Fruit fly (Drosophila melanogaster) whole organism, embryonic: ENCODE measurements around the gene CG16984.

Experiments used
- HLH54F ChIP-seq: fragments of 200-800 bp; sonication (Bioruptor generic); optimal IDR thresholded peaks from 3 replicates; lab custom pipeline; 2016; ENCODE audit warnings: missing biosample characterization, missing genetic modification characterization
- dan ChIP-seq: fragments of 200-800 bp; sonication (Bioruptor generic); IDR thresholded peaks from 2 replicates; pipeline ENCODE4 v1.3.6; 2022; ENCODE audit warnings: missing biosample characterization, missing genetic modification characterization
- esg ChIP-seq: fragments of 200-800 bp; sonication (Bioruptor generic); conservative IDR thresholded peaks from 2 replicates; pipeline ENCODE4 v1.3.6; 2022; ENCODE audit warnings: missing biosample characterization, missing genetic modification characterization
- exex ChIP-seq: fragments of 200-800 bp; sonication (Bioruptor generic); optimal IDR thresholded peaks from 4 replicates; lab custom pipeline; 2018; ENCODE audit warnings: missing biosample characterization, mild to moderate bottlenecking, missing genetic modification characterization, moderate library complexity
- kay ChIP-seq: fragments of 200-800 bp; sonication (Bioruptor generic); optimal IDR thresholded peaks from 2 replicates; lab custom pipeline; 2016; ENCODE audit warnings: missing biosample characterization, missing genetic modification characterization
- nau ChIP-seq: fragments of 200-800 bp; sonication (Bioruptor generic); optimal IDR thresholded peaks from 3 replicates; lab custom pipeline; 2017; ENCODE audit warnings: missing biosample characterization, mild to moderate bottlenecking, missing genetic modification characterization, missing genetic modification reagents
- pum ChIP-seq: fragments of 200-800 bp; sonication (Bioruptor generic); optimal IDR thresholded peaks from 2 replicates; lab custom pipeline; 2016; ENCODE audit warnings: missing biosample characterization, missing genetic modification characterization
- ro ChIP-seq: fragments of 200-800 bp; sonication (Bioruptor generic); IDR thresholded peaks from 2 replicates; pipeline ENCODE4 v1.3.6; 2022; ENCODE audit warnings: missing biosample characterization, missing genetic modification characterization
- sens-2 ChIP-seq: fragments of 200-800 bp; sonication (Bioruptor generic); IDR thresholded peaks from 2 replicates; pipeline ENCODE4 v1.3.6; 2022; ENCODE audit warnings: missing biosample characterization, missing genetic modification characterization
- toy ChIP-seq: fragments of 200-800 bp; sonication (Bioruptor generic); IDR thresholded peaks from 2 replicates; pipeline ENCODE4 v1.3.6; 2022; ENCODE audit warnings: missing biosample characterization, missing genetic modification characterization
- usp ChIP-seq: fragments of >200 bp; optimal IDR thresholded peaks from 2 replicates; lab custom pipeline; 2017; ENCODE audit warnings: missing biosample characterization, missing genetic modification characterization

DNA sequence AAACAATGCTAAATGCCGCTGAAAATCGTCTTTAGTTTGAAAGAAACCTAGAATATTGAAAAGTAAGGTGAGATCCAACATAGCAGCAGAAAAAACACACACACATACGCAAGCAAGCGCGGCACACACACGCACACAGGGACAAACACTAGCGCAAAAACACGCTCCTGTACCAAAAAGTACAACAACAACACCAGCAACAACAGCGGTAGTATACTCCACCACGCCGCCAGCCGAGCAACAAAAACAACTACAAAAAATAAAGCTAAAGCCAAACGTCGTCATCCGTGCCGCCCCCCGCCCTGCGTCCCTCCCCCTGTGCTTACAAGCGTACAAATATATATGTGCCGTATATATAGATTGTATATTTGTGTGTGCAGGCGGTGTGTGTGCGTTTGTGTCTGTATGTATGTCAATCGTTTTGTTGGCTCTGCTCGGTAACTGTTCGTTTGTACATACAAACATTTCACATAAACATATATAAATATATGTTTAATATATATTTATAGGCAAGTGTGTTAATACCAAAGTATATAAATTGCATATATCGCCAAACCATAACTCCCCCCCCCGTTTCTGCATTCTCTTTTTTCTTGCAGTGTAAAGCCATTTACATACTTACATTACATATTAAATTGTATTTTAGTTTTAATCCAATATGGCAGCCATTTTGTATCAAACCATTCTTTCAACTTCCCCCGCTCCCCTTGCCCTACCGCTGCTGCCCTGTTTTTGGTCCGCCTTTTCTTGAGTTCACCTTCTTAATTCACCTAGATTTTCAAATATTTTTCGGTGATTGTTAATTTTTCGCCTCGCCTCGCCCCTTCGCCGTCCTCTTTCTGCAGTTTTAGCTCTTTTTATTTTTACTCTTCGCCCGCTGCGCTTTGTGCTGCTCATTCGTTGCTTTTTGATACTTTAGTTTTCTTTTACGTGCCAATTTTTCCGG, 40.7 kb downstream of the CG16984 start:
- TF ChIP-seq exex (no peak), nau (GFP tag; lab: Kevin White, UChicago) (no peak), HLH54F (GFP tag; lab: Kevin White, UChicago) (no peak), kay (no peak), sens-2 (no peak), ro (GFP tag; lab: Robert Waterston, UW) (no peak), esg (GFP tag; lab: Robert Waterston, UW) (no peak), pum (GFP tag; lab: Kevin White, UChicago) (no peak), dan (GFP tag; lab: Robert Waterston, UW) (no peak), usp (GFP tag; lab: Kevin White, UChicago) (no peak), toy (no peak)
